Worm (Caenorhabditis elegans) whole organism, L4/young adult: ENCODE results near the gene M151.1.

Experiments
- W03F9.2 ChIP-seq: fragments of 150-350 bp; optimal IDR thresholded peaks from 2 replicates; lab custom pipeline; 2014; ENCODE audit warnings: missing biosample characterization, missing genetic modification characterization
- dao-5 ChIP-seq: sonication (generic microtip); optimal IDR thresholded peaks from 2 replicates; lab custom pipeline; 2016; ENCODE audit warnings: missing genotype, missing genetic modification characterization, moderate library complexity, missing compliant biosample characterization
- him-1 ChIP-seq: sonication (generic microtip); optimal IDR thresholded peaks from 2 replicates; lab custom pipeline; 2016; ENCODE audit warnings: missing genotype, missing genetic modification reagents, missing genetic modification characterization, missing compliant biosample characterization

DNA sequence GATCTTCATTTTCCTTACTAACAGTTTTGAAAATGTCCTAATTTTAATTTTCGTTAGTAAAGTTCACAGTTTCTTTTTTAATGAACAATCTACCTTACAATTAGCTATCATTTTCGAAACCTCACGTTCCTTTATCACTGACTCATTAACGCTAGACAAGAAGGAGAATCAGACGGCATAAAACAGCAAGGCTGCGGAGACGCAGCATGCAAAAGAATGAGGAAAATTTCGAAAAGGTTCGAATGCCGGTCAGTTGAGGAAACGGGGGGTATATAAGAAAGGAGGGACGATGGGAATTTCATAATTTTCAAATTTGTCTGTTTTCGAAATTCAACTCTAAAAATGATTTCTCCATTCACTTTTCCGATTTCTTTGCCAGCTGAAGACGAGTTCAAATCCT, 20.6 kb downstream of the M151.1 start, which contains the start of gene F19B10.13:
- TF ChIP-seq dao-5 (tag; lab: Kevin White, UChicago) (no peak), W03F9.2 (no peak), him-1 (tag; lab: Kevin White, UChicago) (no peak)
